Fruit fly (Drosophila melanogaster): ENCODE measurements around the gene CG42331.

dm6 chr3R:24773422-24773821 lies 1.4 kb downstream of the CG42331 start:
- TF ChIP-seq fru (optimal IDR thresholded peaks at IDR 0.05) (no peak), Lpt (GFP tag; optimal IDR thresholded peaks at IDR 0.05) (no peak), dpn (GFP tag; optimal IDR thresholded peaks at IDR 0.05) (no peak), CG15479 (GFP tag; optimal IDR thresholded peaks at IDR 0.05) (no peak), E2f2 (GFP tag; IDR thresholded peaks at IDR 0.05) (no peak), BtbVII (GFP tag; optimal IDR thresholded peaks at IDR 0.05) (no peak), Stat92E (GFP tag; optimal IDR thresholded peaks at IDR 0.05) (no peak), Sin3A (optimal IDR thresholded peaks at IDR 0.05) (no peak)
